Fruit fly (Drosophila melanogaster) whole organism, embryonic: ENCODE results near the gene CG32573.

ENCODE experiments used
- CG3838 ChIP-seq: fragments of 200-800 bp; sonication (Bioruptor generic); optimal IDR thresholded peaks from 3 replicates; lab custom pipeline; 2016; ENCODE audit warnings: missing biosample characterization, missing genetic modification characterization
- HLH54F ChIP-seq: fragments of 200-800 bp; sonication (Bioruptor generic); optimal IDR thresholded peaks from 3 replicates; lab custom pipeline; 2016; ENCODE audit warnings: missing biosample characterization, missing genetic modification characterization
- her ChIP-seq: fragments of 200-800 bp; sonication (Bioruptor generic); optimal IDR thresholded peaks from 2 replicates; lab custom pipeline; 2016; ENCODE audit warnings: missing biosample characterization, missing genetic modification characterization
- vvl ChIP-seq: fragments of 200-800 bp; sonication (Bioruptor generic); IDR thresholded peaks from 2 replicates; pipeline ENCODE4 v1.3.6; 2022; ENCODE audit warnings: missing biosample characterization, missing genetic modification characterization

dm6 chrX:16624519-16624918, 26.7 kb upstream of the CG32573 start:
- no peak for TF ChIP-seq her (GFP tag; lab: Kevin White, UChicago)
- no peak for TF ChIP-seq vvl (GFP tag; lab: Robert Waterston, UW)
- TF ChIP-seq HLH54F (GFP tag; lab: Kevin White, UChicago), result no peak
- no peak for TF ChIP-seq CG3838 (GFP tag; lab: Kevin White, UChicago)
